Worm (Caenorhabditis elegans) whole organism, late embryonic: Measurements from ENCODE around the gene F39G3.5.

ENCODE experiments used
- C08G9.2 ChIP-seq: sonication (generic microtip); optimal IDR thresholded peaks from 2 replicates; lab custom pipeline; 2016; ENCODE audit warnings: mild to moderate bottlenecking, missing genetic modification characterization, moderate library complexity, missing compliant biosample characterization
- C38D4.7 ChIP-seq: fragments of 200-800 bp; sonication (Bioruptor generic); optimal IDR thresholded peaks from 2 replicates; lab custom pipeline; 2018; ENCODE audit warnings: mild to moderate bottlenecking, missing genetic modification characterization, moderate library complexity, missing compliant biosample characterization
- Y22D7AL.16 ChIP-seq: sonication (generic microtip); optimal IDR thresholded peaks from 2 replicates; lab custom pipeline; 2016; ENCODE audit warnings: missing genetic modification characterization, missing compliant biosample characterization
- ama-1 ChIP-seq: fragments of 150-350 bp; optimal IDR thresholded peaks from 2 replicates; lab custom pipeline; 2014
- ceh-14 ChIP-seq: sonication (generic microtip); optimal IDR thresholded peaks from 2 replicates; lab custom pipeline; 2016; ENCODE audit warnings: missing genotype, missing genetic modification characterization, missing compliant biosample characterization
- ceh-19 ChIP-seq: fragments of 200-800 bp; sonication (Bioruptor generic); optimal IDR thresholded peaks from 2 replicates; lab custom pipeline; 2018; ENCODE audit warnings: mild to moderate bottlenecking, missing genetic modification characterization, missing compliant biosample characterization
- ceh-22 ChIP-seq: sonication (generic microtip); optimal IDR thresholded peaks from 2 replicates; lab custom pipeline; 2017; ENCODE audit warnings: missing biosample characterization, missing genetic modification characterization
- ceh-45 ChIP-seq: fragments of 200-800 bp; sonication (Bioruptor generic); IDR thresholded peaks from 2 replicates; pipeline ENCODE4 v1.3.6; 2022; ENCODE audit warnings: missing genetic modification reagents, missing genetic modification characterization, missing compliant biosample characterization
- ceh-48 ChIP-seq: sonication (generic microtip); optimal IDR thresholded peaks from 2 replicates; lab custom pipeline; 2016; ENCODE audit warnings: missing genetic modification characterization, inconsistent platforms, missing compliant biosample characterization
- ceh-6 ChIP-seq: fragments of 200-800 bp; sonication (Bioruptor generic); optimal IDR thresholded peaks from 2 replicates; lab custom pipeline; 2018; ENCODE audit warnings: mild to moderate bottlenecking, missing genetic modification characterization, missing compliant biosample characterization
- ceh-9 ChIP-seq: sonication (generic microtip); optimal IDR thresholded peaks from 2 replicates; lab custom pipeline; 2016; ENCODE audit warnings: mild to moderate bottlenecking, missing genetic modification characterization, inconsistent platforms, missing compliant biosample characterization
- che-1 ChIP-seq: sonication (generic microtip); optimal IDR thresholded peaks from 2 replicates; lab custom pipeline; 2016; ENCODE audit warnings: mild to moderate bottlenecking, missing genetic modification characterization, missing compliant biosample characterization
- dmd-4 ChIP-seq: sonication (generic microtip); optimal IDR thresholded peaks from 2 replicates; lab custom pipeline; 2016; ENCODE audit warnings: borderline replicate concordance, missing genetic modification characterization, missing compliant biosample characterization
- elt-2 ChIP-seq: sonication (generic microtip); optimal IDR thresholded peaks from 2 replicates; lab custom pipeline; 2016; ENCODE audit warnings: missing genetic modification reagents, missing genetic modification characterization, missing compliant biosample characterization
- elt-4 ChIP-seq: sonication (generic microtip); optimal IDR thresholded peaks from 2 replicates; lab custom pipeline; 2016; ENCODE audit warnings: missing genetic modification characterization, missing compliant biosample characterization
- eyg-1 ChIP-seq: sonication (generic microtip); optimal IDR thresholded peaks from 2 replicates; lab custom pipeline; 2016; ENCODE audit warnings: missing genotype, missing genetic modification characterization, missing compliant biosample characterization
- gmeb-2 ChIP-seq: sonication (generic microtip); optimal IDR thresholded peaks from 2 replicates; lab custom pipeline; 2016; ENCODE audit warnings: missing genetic modification characterization, inconsistent platforms, missing compliant biosample characterization
- hlh-13 ChIP-seq: fragments of 200-800 bp; sonication (Bioruptor generic); optimal IDR thresholded peaks from 2 replicates; lab custom pipeline; 2018; ENCODE audit warnings: mild to moderate bottlenecking, missing genetic modification characterization, missing compliant biosample characterization
- hlh-15 ChIP-seq: sonication (generic microtip); optimal IDR thresholded peaks from 2 replicates; lab custom pipeline; 2016; ENCODE audit warnings: missing genetic modification characterization, missing compliant biosample characterization
- hlh-30 ChIP-seq: sonication (generic microtip); optimal IDR thresholded peaks from 2 replicates; lab custom pipeline; 2017; ENCODE audit warnings: antibody characterized with exemption, missing genetic modification characterization, missing compliant biosample characterization; ENCODE audit not compliant: insufficient read depth
- hlh-6 ChIP-seq: sonication (generic microtip); optimal IDR thresholded peaks from 2 replicates; lab custom pipeline; 2016; ENCODE audit warnings: missing genotype, missing genetic modification characterization, missing compliant biosample characterization
- hlh-8 ChIP-seq: sonication (generic microtip); optimal IDR thresholded peaks from 2 replicates; lab custom pipeline; 2016; ENCODE audit warnings: missing genotype, missing genetic modification characterization, missing compliant biosample characterization
- lim-6 ChIP-seq: sonication (generic microtip); optimal IDR thresholded peaks from 2 replicates; lab custom pipeline; 2016; ENCODE audit warnings: missing genetic modification characterization, missing compliant biosample characterization
- lin-11 ChIP-seq: fragments of 200-800 bp; sonication (Bioruptor generic); optimal IDR thresholded peaks from 2 replicates; lab custom pipeline; 2018; ENCODE audit warnings: mild to moderate bottlenecking, missing genetic modification characterization, missing compliant biosample characterization
- madf-2 ChIP-seq: sonication (generic microtip); optimal IDR thresholded peaks from 2 replicates; lab custom pipeline; 2017; ENCODE audit warnings: missing genetic modification characterization, missing compliant biosample characterization
- mec-3 ChIP-seq: sonication (generic microtip); optimal IDR thresholded peaks from 2 replicates; lab custom pipeline; 2016; ENCODE audit warnings: borderline replicate concordance, missing genetic modification characterization, missing compliant biosample characterization
- nfya-1 ChIP-seq: sonication (generic microtip); optimal IDR thresholded peaks from 2 replicates; lab custom pipeline; 2017; ENCODE audit warnings: missing genetic modification characterization, mild to moderate bottlenecking, missing compliant biosample characterization, antibody characterized with exemption, moderate library complexity
- pha-4 ChIP-seq: fragments of 150-350 bp; optimal IDR thresholded peaks from 2 replicates; lab custom pipeline; 2018; ENCODE audit warnings: missing biosample characterization, missing genetic modification reagents, missing genetic modification characterization
- pqm-1 ChIP-seq: sonication (generic microtip); optimal IDR thresholded peaks from 2 replicates; lab custom pipeline; 2016; ENCODE audit warnings: missing genetic modification characterization, missing compliant biosample characterization
- sdc-2 ChIP-seq: sonication (generic microtip); optimal IDR thresholded peaks from 2 replicates; lab custom pipeline; 2016; ENCODE audit warnings: missing genotype, missing genetic modification characterization, missing compliant biosample characterization
- sox-2 ChIP-seq: fragments of 200-800 bp; sonication (Bioruptor generic); IDR thresholded peaks from 2 replicates; pipeline ENCODE4 v1.3.6; 2022; ENCODE audit warnings: missing genetic modification reagents, missing genetic modification characterization, missing compliant biosample characterization
- sox-4 ChIP-seq: sonication (generic microtip); optimal IDR thresholded peaks from 2 replicates; lab custom pipeline; 2017; ENCODE audit warnings: mild to moderate bottlenecking, missing genetic modification characterization, inconsistent platforms, missing compliant biosample characterization
- syd-9 ChIP-seq: sonication (generic microtip); optimal IDR thresholded peaks from 2 replicates; lab custom pipeline; 2016; ENCODE audit warnings: mild to moderate bottlenecking, missing genetic modification characterization, moderate library complexity, missing compliant biosample characterization
- tbx-7 ChIP-seq: sonication (generic microtip); optimal IDR thresholded peaks from 2 replicates; lab custom pipeline; 2016; ENCODE audit warnings: missing genotype, missing genetic modification characterization, missing compliant biosample characterization
- ttx-3 ChIP-seq: sonication (generic microtip); optimal IDR thresholded peaks from 2 replicates; lab custom pipeline; 2016; ENCODE audit warnings: missing genetic modification reagents, missing genetic modification characterization, missing compliant biosample characterization
- unc-86 ChIP-seq: sonication (generic microtip); optimal IDR thresholded peaks from 2 replicates; lab custom pipeline; 2016; ENCODE audit warnings: missing genetic modification characterization, missing compliant biosample characterization
- zip-5 ChIP-seq: sonication (generic microtip); optimal IDR thresholded peaks from 2 replicates; lab custom pipeline; 2016; ENCODE audit warnings: missing genetic modification characterization, missing compliant biosample characterization
- ztf-16 ChIP-seq: sonication (generic microtip); optimal IDR thresholded peaks from 2 replicates; lab custom pipeline; 2017; ENCODE audit warnings: missing genetic modification characterization, missing compliant biosample characterization

The F39G3.5 gene

ce11 chrV:4737727-4738126 is 15.3 kb downstream of the F39G3.5 start, which contains the start of gene F39G3.2:
TSS of gene F39G3.2 (plus strand) at chrV:4737831.
- TF ChIP-seq ceh-19 (GFP tag; lab: Kevin White, UChicago) = no peak
- TF ChIP-seq ama-1 = no peak
- TF ChIP-seq elt-2 (tag; lab: Kevin White, UChicago) = peak; percentile 98

ce11 chrV:4742190-4742589 is 19.8 kb downstream of the F39G3.5 start, which contains the start of gene ugt-61:
TSS of gene ugt-61 (plus strand) at chrV:4742422.
- TF ChIP-seq sox-2 (GFP tag; lab: Robert Waterston, UW) (no peak), che-1 (tag; lab: Kevin White, UChicago) (no peak), madf-2 (no peak), Y22D7AL.16 (tag; lab: Kevin White, UChicago) (no peak)

- no peak for TF ChIP-seq eyg-1 (tag; lab: Kevin White, UChicago)
- no peak for TF ChIP-seq hlh-6
- TF ChIP-seq dmd-4 = no peak
- no peak for TF ChIP-seq pqm-1 (tag; lab: Kevin White, UChicago)
- TF ChIP-seq unc-86 (tag; lab: Kevin White, UChicago) = no peak
- TF ChIP-seq ceh-14 = no peak
- TF ChIP-seq sox-4 (tag; lab: Kevin White, UChicago) = no peak
- TF ChIP-seq tbx-7 (tag; lab: Kevin White, UChicago) = no peak
- TF ChIP-seq hlh-8 (tag; lab: Kevin White, UChicago) = no peak
- no peak for TF ChIP-seq mec-3 (tag; lab: Kevin White, UChicago)
- TF ChIP-seq sox-2 (GFP tag; lab: Robert Waterston, UW) = no peak
- no peak for TF ChIP-seq elt-4 (tag; lab: Kevin White, UChicago)
- TF ChIP-seq ceh-22 = no peak
- no peak for TF ChIP-seq C38D4.7 (GFP tag; lab: Kevin White, UChicago)
- TF ChIP-seq ceh-9 = no peak
- no peak for TF ChIP-seq ceh-45 (GFP tag; lab: Robert Waterston, UW)
- TF ChIP-seq ttx-3 (tag; lab: Kevin White, UChicago) = no peak
- no peak for TF ChIP-seq hlh-30 (tag; lab: Kevin White, UChicago)
- no peak for TF ChIP-seq syd-9
These were observed 22.9 kb downstream of the F39G3.5 start, which contains the start of gene C18G1.7 for ce11 chrV:4745269-4745668. TSS of gene C18G1.7 (plus strand) at chrV:4745569.

ce11 chrV:4750294-4750693 is 27.9 kb downstream of the F39G3.5 start, which contains the start of gene C18G1.6:
TSS of gene C18G1.6 (plus strand) at chrV:4750594.
- no peak for TF ChIP-seq ceh-6 (GFP tag; lab: Kevin White, UChicago)
- no peak for TF ChIP-seq ceh-48 (tag; lab: Kevin White, UChicago)
- TF ChIP-seq pha-4 (tag; lab: Kevin White, UChicago) = no peak
- TF ChIP-seq ceh-19 (GFP tag; lab: Kevin White, UChicago) = no peak
- TF ChIP-seq syd-9 = no peak
- no peak for TF ChIP-seq C08G9.2
- no peak for TF ChIP-seq che-1 (tag; lab: Kevin White, UChicago)
- no peak for TF ChIP-seq Y22D7AL.16 (tag; lab: Kevin White, UChicago)

ce11 chrV:4754123-4754522 is 31.7 kb downstream of the F39G3.5 start, which contains the start of gene hil-4:
TSS of gene hil-4 (plus strand) at chrV:4754313.
- no peak for TF ChIP-seq sdc-2 (tag; lab: Kevin White, UChicago)
- TF ChIP-seq zip-5 = no peak
- TF ChIP-seq pqm-1 (tag; lab: Kevin White, UChicago) = no peak
- no peak for TF ChIP-seq ztf-16
- no peak for TF ChIP-seq ceh-6 (GFP tag; lab: Kevin White, UChicago)
- TF ChIP-seq hlh-15 (tag; lab: Kevin White, UChicago) = no peak
- no peak for TF ChIP-seq gmeb-2 (tag; lab: Kevin White, UChicago)
- no peak for TF ChIP-seq C08G9.2
- no peak for TF ChIP-seq sox-2 (GFP tag; lab: Robert Waterston, UW)
- TF ChIP-seq lim-6 = no peak
- no peak for TF ChIP-seq lin-11 (tag; lab: Kevin White, UChicago)
- no peak for TF ChIP-seq nfya-1 (tag; lab: Kevin White, UChicago)
- TF ChIP-seq ceh-48 (tag; lab: Kevin White, UChicago) = no peak
- no peak for TF ChIP-seq hlh-13 (GFP tag; lab: Kevin White, UChicago)
- TF ChIP-seq madf-2 = no peak
